Fruit fly (Drosophila melanogaster) whole organism, embryonic: ENCODE data around the gene Bet3.

Source experiments
- Abd-B ChIP-seq: fragments of 200-800 bp; sonication (Bioruptor generic); optimal IDR thresholded peaks from 2 replicates; lab custom pipeline; 2018; ENCODE audit warnings: missing biosample characterization, mild to moderate bottlenecking, missing genetic modification characterization, moderate library complexity
- Aef1 ChIP-seq: fragments of 200-800 bp; sonication (Bioruptor generic); IDR thresholded peaks from 3 replicates; pipeline ENCODE4 v1.3.6; 2022; ENCODE audit warnings: missing biosample characterization, missing genetic modification characterization
- Atf3 ChIP-seq: fragments of 200-800 bp; sonication (Bioruptor generic); optimal IDR thresholded peaks from 3 replicates; lab custom pipeline; 2016; ENCODE audit warnings: missing biosample characterization, missing genetic modification characterization
- BEAF-32 ChIP-seq: fragments of 200-800 bp; sonication (Bioruptor generic); optimal IDR thresholded peaks from 3 replicates; lab custom pipeline; 2017; ENCODE audit warnings: missing biosample characterization, missing genetic modification characterization, mild to moderate bottlenecking, moderate library complexity, missing genetic modification reagents
- CG11247 ChIP-seq: fragments of 200-800 bp; sonication (Bioruptor generic); IDR thresholded peaks from 2 replicates; pipeline ENCODE4 v1.3.6; 2022; ENCODE audit warnings: missing biosample characterization, missing genetic modification characterization
- CG12155 ChIP-seq: fragments of 200-800 bp; sonication (Bioruptor generic); optimal IDR thresholded peaks from 3 replicates; lab custom pipeline; 2016; ENCODE audit warnings: missing biosample characterization, missing genetic modification characterization
- CG12391 ChIP-seq: fragments of 200-800 bp; sonication (Bioruptor generic); optimal IDR thresholded peaks from 3 replicates; lab custom pipeline; 2018; ENCODE audit warnings: missing biosample characterization, mild to moderate bottlenecking, missing genetic modification characterization, moderate library complexity
- CG13123 ChIP-seq: fragments of 200-800 bp; sonication (Bioruptor generic); optimal IDR thresholded peaks from 2 replicates; lab custom pipeline; 2016; ENCODE audit warnings: missing biosample characterization, missing genetic modification characterization
- CG14965 ChIP-seq: fragments of 200-800 bp; sonication (Bioruptor generic); optimal IDR thresholded peaks from 2 replicates; lab custom pipeline; 2016; ENCODE audit warnings: missing biosample characterization, missing genetic modification characterization, borderline replicate concordance
- CG17829 ChIP-seq: fragments of 200-800 bp; optimal IDR thresholded peaks from 2 replicates; lab custom pipeline; 2019; ENCODE audit warnings: missing biosample characterization, mild to moderate bottlenecking, missing genetic modification characterization, moderate library complexity
- CG1792 ChIP-seq: fragments of 200-800 bp; sonication (Bioruptor generic); optimal IDR thresholded peaks from 2 replicates; lab custom pipeline; 2016; ENCODE audit warnings: missing biosample characterization, missing genetic modification characterization
- CG2889 ChIP-seq: fragments of 200-800 bp; sonication (Bioruptor generic); IDR thresholded peaks from 3 replicates; pipeline ENCODE4 v1.3.6; 2022; ENCODE audit warnings: missing biosample characterization, missing genetic modification characterization
- CG30403 ChIP-seq: fragments of 200-800 bp; sonication (Bioruptor generic); optimal IDR thresholded peaks from 3 replicates; lab custom pipeline; 2016; ENCODE audit warnings: missing biosample characterization, missing genetic modification characterization
- CG3726 ChIP-seq: fragments of 200-800 bp; sonication (Bioruptor generic); IDR thresholded peaks from 3 replicates; pipeline ENCODE4, ENCODE4 v1.3.6; 2022; ENCODE audit warnings: missing biosample characterization, missing genetic modification characterization
- CG3995 ChIP-seq: fragments of 200-800 bp; sonication (Bioruptor generic); optimal IDR thresholded peaks from 3 replicates; lab custom pipeline; 2016; ENCODE audit warnings: missing biosample characterization, missing genetic modification characterization
- CG6175 ChIP-seq: fragments of 200-800 bp; sonication (Bioruptor generic); IDR thresholded peaks from 3 replicates; pipeline ENCODE4 v1.3.6; 2022; ENCODE audit warnings: missing biosample characterization, missing genetic modification characterization
- CG7357 ChIP-seq: fragments of 200-800 bp; sonication (Bioruptor generic); IDR thresholded peaks from 3 replicates; pipeline ENCODE4 v1.3.6; 2022; ENCODE audit warnings: missing biosample characterization, missing genetic modification characterization
- CG7745 ChIP-seq: fragments of 200-800 bp; sonication (Bioruptor generic); optimal IDR thresholded peaks from 2 replicates; lab custom pipeline; 2018; ENCODE audit warnings: missing biosample characterization, mild to moderate bottlenecking, missing genetic modification characterization, moderate library complexity
- CkIIα-i1 ChIP-seq: fragments of 200-800 bp; sonication (Bioruptor generic); IDR thresholded peaks from 2 replicates; pipeline ENCODE4 v1.3.6; 2022; ENCODE audit warnings: missing biosample characterization, missing genetic modification characterization
- Dfd ChIP-seq, 2 experiments: fragments of >200 bp; optimal IDR thresholded peaks; 2 replicates each; lab custom pipeline; 2017; ENCODE audit warnings: missing biosample characterization in 2 of 2, missing genetic modification characterization in 2 of 2
- Drgx ChIP-seq: fragments of 200-800 bp; sonication (Bioruptor generic); IDR thresholded peaks from 2 replicates; pipeline ENCODE4 v1.3.6; 2022; ENCODE audit warnings: missing biosample characterization, missing genetic modification characterization
- Elba2 ChIP-seq: fragments of 200-800 bp; sonication (Bioruptor generic); optimal IDR thresholded peaks from 3 replicates; lab custom pipeline; 2016; ENCODE audit warnings: missing biosample characterization, missing genetic modification characterization
- Kr ChIP-seq: fragments of 200-800 bp; sonication (Bioruptor generic); optimal IDR thresholded peaks from 2 replicates; lab custom pipeline; 2017; ENCODE audit warnings: missing biosample characterization, mild to moderate bottlenecking, missing genetic modification characterization
- Mad ChIP-seq: fragments of 200-800 bp; sonication (Bioruptor generic); optimal IDR thresholded peaks from 2 replicates; lab custom pipeline; 2016; ENCODE audit warnings: missing biosample characterization, missing genetic modification characterization
- Med ChIP-seq: fragments of 200-800 bp; sonication (Bioruptor generic); peaks from one replicate; lab custom pipeline; 2016; ENCODE audit warnings: missing biosample characterization, missing genetic modification characterization, mild to moderate bottlenecking, inconsistent platforms, moderate library complexity
- Myb ChIP-seq: fragments of 200-800 bp; sonication (Bioruptor generic); optimal IDR thresholded peaks from 2 replicates; lab custom pipeline; 2016; ENCODE audit warnings: missing biosample characterization, missing genetic modification characterization
- NK7.1 ChIP-seq: fragments of 200-800 bp; sonication (Bioruptor generic); optimal IDR thresholded peaks from 3 replicates; lab custom pipeline; 2016; ENCODE audit warnings: missing biosample characterization, missing genetic modification characterization
- Ptx1 ChIP-seq: fragments of 200-800 bp; sonication (Bioruptor generic); IDR thresholded peaks from 2 replicates; pipeline ENCODE4 v1.3.6; 2022; ENCODE audit warnings: missing biosample characterization, missing genetic modification characterization
- Six4 ChIP-seq: fragments of 200-800 bp; sonication (Bioruptor generic); optimal IDR thresholded peaks from 2 replicates; lab custom pipeline; 2016; ENCODE audit warnings: missing biosample characterization, missing genetic modification characterization
- YL-1 ChIP-seq: fragments of 200-800 bp; sonication (Bioruptor generic); optimal IDR thresholded peaks from 3 replicates; lab custom pipeline; 2017; ENCODE audit warnings: missing biosample characterization, mild to moderate bottlenecking, missing genetic modification characterization
- ap ChIP-seq: fragments of 200-800 bp; sonication (Bioruptor generic); IDR thresholded peaks from 2 replicates; pipeline ENCODE4 v1.3.6; 2022; ENCODE audit warnings: missing biosample characterization, missing genetic modification characterization
- bab2 ChIP-seq: fragments of 200-800 bp; sonication (Bioruptor generic); optimal IDR thresholded peaks from 2 replicates; lab custom pipeline; 2016; ENCODE audit warnings: missing biosample characterization, missing genetic modification characterization
- bbx ChIP-seq: fragments of 200-800 bp; sonication (Bioruptor generic); IDR thresholded peaks from 2 replicates; pipeline ENCODE4 v1.3.6; 2022; ENCODE audit warnings: missing biosample characterization, missing genetic modification characterization; ENCODE audit not compliant: partially characterized antibody
- cg ChIP-seq: fragments of 200-800 bp; sonication (Bioruptor generic); optimal IDR thresholded peaks from 3 replicates; lab custom pipeline; 2019; ENCODE audit warnings: missing biosample characterization, mild to moderate bottlenecking, missing genetic modification characterization, moderate library complexity
- dimm ChIP-seq: fragments of 200-800 bp; sonication (Bioruptor generic); IDR thresholded peaks from 2 replicates; pipeline ENCODE4 v1.3.6; 2022; ENCODE audit warnings: missing biosample characterization, missing genetic modification characterization
- dysf ChIP-seq: fragments of 200-800 bp; sonication (Bioruptor generic); IDR thresholded peaks from 3 replicates; pipeline ENCODE4 v1.3.6; 2022; ENCODE audit warnings: missing biosample characterization, missing genetic modification characterization
- en ChIP-seq: fragments of 200-800 bp; sonication (Bioruptor generic); optimal IDR thresholded peaks from 2 replicates; lab custom pipeline; 2016; ENCODE audit warnings: missing biosample characterization, missing genetic modification characterization
- fd3F ChIP-seq: fragments of 200-800 bp; sonication (Bioruptor generic); optimal IDR thresholded peaks from 2 replicates; lab custom pipeline; 2018; ENCODE audit warnings: missing biosample characterization, mild to moderate bottlenecking, missing genetic modification characterization, moderate library complexity
- ham ChIP-seq: fragments of 200-800 bp; sonication (Bioruptor generic); IDR thresholded peaks from 2 replicates; pipeline ENCODE4 v1.3.6; 2022; ENCODE audit warnings: missing biosample characterization, missing genetic modification characterization
- hbn ChIP-seq: fragments of 200-800 bp; sonication (Bioruptor generic); IDR thresholded peaks from 2 replicates; pipeline ENCODE4 v1.3.6; 2022; ENCODE audit warnings: missing biosample characterization, missing genetic modification characterization; ENCODE audit not compliant: partially characterized antibody
- ind ChIP-seq: fragments of 200-800 bp; sonication (Bioruptor generic); optimal IDR thresholded peaks from 3 replicates; lab custom pipeline; 2016; ENCODE audit warnings: missing biosample characterization, missing genetic modification characterization
- klu ChIP-seq: fragments of 200-800 bp; sonication (Bioruptor generic); IDR thresholded peaks from 2 replicates; pipeline ENCODE4 v1.3.6; 2022; ENCODE audit warnings: missing biosample characterization, missing genetic modification characterization
- lbe ChIP-seq: fragments of 200-800 bp; sonication (Bioruptor generic); optimal IDR thresholded peaks from 2 replicates; lab custom pipeline; 2016; ENCODE audit warnings: missing biosample characterization, mild to moderate bottlenecking, missing genetic modification characterization
- lmd ChIP-seq: fragments of 200-800 bp; sonication (Bioruptor generic); IDR thresholded peaks from 2 replicates; pipeline ENCODE4 v1.3.6; 2022; ENCODE audit warnings: missing biosample characterization, missing genetic modification characterization
- mirr ChIP-seq: fragments of 200-800 bp; sonication (Bioruptor generic); optimal IDR thresholded peaks from 3 replicates; lab custom pipeline; 2018; ENCODE audit warnings: missing biosample characterization, mild to moderate bottlenecking, missing genetic modification characterization
- odd ChIP-seq: fragments of 200-800 bp; sonication (Bioruptor generic); optimal IDR thresholded peaks from 2 replicates; lab custom pipeline; 2017; ENCODE audit warnings: missing biosample characterization, mild to moderate bottlenecking, missing genetic modification characterization
- p53 ChIP-seq: fragments of 200-800 bp; sonication (Bioruptor generic); optimal IDR thresholded peaks from 2 replicates; lab custom pipeline; 2016; ENCODE audit warnings: missing biosample characterization, missing genetic modification characterization
- pho ChIP-seq: fragments of 200-800 bp; sonication (Bioruptor generic); optimal IDR thresholded peaks from 2 replicates; lab custom pipeline; 2016; ENCODE audit warnings: missing biosample characterization, missing genetic modification characterization
- ttk ChIP-seq: fragments of 200-800 bp; sonication (Bioruptor generic); IDR thresholded peaks from 2 replicates; pipeline ENCODE4 v2.1.2; 2022; ENCODE audit warnings: missing biosample characterization, missing genetic modification characterization
- vfl ChIP-seq: fragments of 200-800 bp; sonication (Bioruptor generic); optimal IDR thresholded peaks from 2 replicates; lab custom pipeline; 2016; ENCODE audit warnings: missing biosample characterization, missing genetic modification characterization
- zen2 ChIP-seq: fragments of 200-800 bp; sonication (Bioruptor generic); IDR thresholded peaks from 3 replicates; pipeline ENCODE4 v1.3.6; 2022; ENCODE audit warnings: missing biosample characterization, missing genetic modification characterization; ENCODE audit not compliant: partially characterized antibody

Bet3 gene

dm6 chr3L:9410754-9411423, 31.2 kb downstream of the Bet3 start, which contains the start of the genes CG4022 and Cpsf5 (continued):
- TF ChIP-seq CG3995 (peak; percentile 6), en (GFP tag; lab: Kevin White, UChicago) (no peak), ttk (GFP tag; lab: Robert Waterston, UW) (peak; percentile 77), klu (peak; percentile 77), odd (GFP tag; lab: Kevin White, UChicago) (peak; percentile 57), fd3F (GFP tag; lab: Kevin White, UChicago) (peak; percentile 87), mirr (GFP tag; lab: Kevin White, UChicago) (peak; percentile 48), Elba2 (GFP tag; lab: Kevin White, UChicago) (peak; percentile 63), bab2 (GFP tag; lab: Kevin White, UChicago) (peak; percentile 72), CG12391 (tag; lab: Kevin White, UChicago) (peak; percentile 95), cg (GFP tag; lab: Kevin White, UChicago) (no peak), CG7357 (0 out of 3 replicates have a peak, but pooled peaks have one; percentile 55), Abd-B (peak; percentile 86), NK7.1 (GFP tag; lab: Kevin White, UChicago) (no peak), CG30403 (peak; percentile 90), CG6175 (GFP tag; lab: Robert Waterston, UW) (peak; percentile 19; the same call in 1 of the 3 replicates), CG2889 (peak; percentile 77), CG17829 (tag; lab: Kevin White, UChicago) (peak; percentile 91), bbx (no peak), p53 (GFP tag; lab: Kevin White, UChicago) (no peak), Ptx1 (GFP tag; lab: Robert Waterston, UW) (peak; percentile 84), Six4 (peak; percentile 69), Mad (peak; percentile 85), lmd (GFP tag; lab: Robert Waterston, UW) (peak; percentile 81), CG7745 (tag; lab: Kevin White, UChicago) (peak; percentile 99), ham (GFP tag; lab: Robert Waterston, UW) (peak; percentile 52; the same call in 1 of the 2 replicates), hbn (GFP tag; lab: Robert Waterston, UW) (no peak), dysf (peak; percentile 84), CG1792 (peak; percentile 55), Med (peak; percentile 92), CG12155 (GFP tag; lab: Kevin White, UChicago) (peak; percentile 82), Atf3 (GFP tag; lab: Kevin White, UChicago) (peak; percentile 36), lbe (GFP tag; lab: Kevin White, UChicago) (peak; percentile 66), CG3726 (GFP tag; lab: Robert Waterston, UW) (no peak), Myb (GFP tag; lab: Kevin White, UChicago) (peak; percentile 44), CG14965 (GFP tag; lab: Kevin White, UChicago) (no peak), dimm (no peak; the same call in 1 of the 2 replicates), Aef1 (peak; percentile 76), vfl (GFP tag; lab: Kevin White, UChicago) (peak; percentile 54), CG13123 (GFP tag; lab: Kevin White, UChicago) (peak; percentile 74), zen2 (GFP tag; lab: Robert Waterston, UW) (no peak; the same call in 2 of the 3 replicates), Kr (no peak), CkIIα-i1 (GFP tag; lab: Robert Waterston, UW) (no peak), Drgx (GFP tag; lab: Robert Waterston, UW) (peak; percentile 39), ind (GFP tag; lab: Kevin White, UChicago) (peak; percentile 75), BEAF-32 (GFP tag; lab: Kevin White, UChicago) (peak; percentile 52), pho (GFP tag; lab: Kevin White, UChicago) (peak; percentile 67), Dfd (GFP tag; optimal IDR thresholded peaks at IDR 0.05; lab: Kevin White, UChicago) (no peak), CG11247 (peak; percentile 70), YL-1 (GFP tag; lab: Kevin White, UChicago) (peak; percentile 88), ap (GFP tag; lab: Robert Waterston, UW) (peak; percentile 56)
